Worm (Caenorhabditis elegans) whole organism, L4 larva: ENCODE measurements around the gene C08E3.15.

Source experiments
- F10B5.3 ChIP-seq: sonication (generic microtip); optimal IDR thresholded peaks from 2 replicates; lab custom pipeline; 2016; ENCODE audit warnings: mild to moderate bottlenecking, missing genetic modification characterization, missing compliant biosample characterization
- F44E2.7 ChIP-seq: fragments of 200-800 bp; sonication (Bioruptor generic); IDR thresholded peaks from 2 replicates; pipeline ENCODE4 v2.1.2; 2022; ENCODE audit warnings: missing genetic modification characterization, missing compliant biosample characterization
- T26A8.4 ChIP-seq: fragments of 200-800 bp; sonication (Bioruptor generic); IDR thresholded peaks from 2 replicates; pipeline ENCODE4 v1.3.6; 2022; ENCODE audit warnings: missing genetic modification characterization, missing compliant biosample characterization
- Y105C5A.15 ChIP-seq: fragments of 200-800 bp; sonication (Bioruptor generic); IDR thresholded peaks from 2 replicates; pipeline ENCODE4 v1.3.6; 2022; ENCODE audit warnings: missing genetic modification characterization, missing compliant biosample characterization
- Y48G9A.11 ChIP-seq: fragments of 200-800 bp; sonication (Bioruptor generic); IDR thresholded peaks from 2 replicates; pipeline ENCODE4 v1.3.6; 2022; ENCODE audit warnings: missing genetic modification reagents, missing genetic modification characterization, missing compliant biosample characterization
- aha-1 ChIP-seq: fragments of 150-350 bp; peaks from one replicate; lab custom pipeline; 2014; ENCODE audit warnings: missing biosample characterization, missing genetic modification characterization
- arid-1 ChIP-seq: fragments of 200-800 bp; sonication (Bioruptor generic); conservative IDR thresholded peaks from 2 replicates; pipeline ENCODE4 v1.3.6; 2022; ENCODE audit warnings: missing genetic modification reagents, missing genetic modification characterization, missing compliant biosample characterization
- ceh-20 ChIP-seq: fragments of 200-800 bp; sonication (Bioruptor generic); IDR thresholded peaks from 2 replicates; pipeline ENCODE4 v1.3.6; 2022; ENCODE audit warnings: missing genetic modification reagents, missing genetic modification characterization, missing compliant biosample characterization
- ceh-28 ChIP-seq: fragments of 150-350 bp; optimal IDR thresholded peaks from 2 replicates; lab custom pipeline; 2014; ENCODE audit warnings: missing biosample characterization, missing genetic modification reagents, missing genetic modification characterization
- ceh-44 ChIP-seq: fragments of 200-800 bp; sonication (Bioruptor generic); IDR thresholded peaks from 2 replicates; pipeline ENCODE4 v1.3.6; 2022; ENCODE audit warnings: missing genetic modification reagents, missing genetic modification characterization, missing compliant biosample characterization
- ceh-62 ChIP-seq: sonication (generic microtip); optimal IDR thresholded peaks from 2 replicates; lab custom pipeline; 2017; ENCODE audit warnings: missing biosample characterization, missing genetic modification characterization
- daf-16 ChIP-seq, 3 experiments: sonication (generic microtip); optimal IDR thresholded peaks; 2 replicates each; lab custom pipeline; 2016 to 2017; ENCODE audit warnings: missing genetic modification characterization in 3 of 3, missing genetic modification reagents in 3 of 3, mild to moderate bottlenecking in 2 of 3, missing compliant biosample characterization in 2 of 3, missing biosample characterization in 1 of 3, moderate library complexity in 1 of 3
- daf-19 ChIP-seq: fragments of 200-800 bp; sonication (Bioruptor generic); conservative IDR thresholded peaks from 2 replicates; pipeline ENCODE4 v1.3.6; 2022; ENCODE audit warnings: missing genetic modification characterization, missing compliant biosample characterization
- dmd-6 ChIP-seq: fragments of 200-800 bp; sonication (Bioruptor generic); IDR thresholded peaks from 2 replicates; pipeline ENCODE4 v1.3.6; 2022; ENCODE audit warnings: missing genetic modification reagents, missing genetic modification characterization, missing compliant biosample characterization
- dmd-9 ChIP-seq: fragments of 200-800 bp; sonication (Bioruptor generic); IDR thresholded peaks from 2 replicates; pipeline ENCODE4 v1.3.6; 2022; ENCODE audit warnings: missing genetic modification reagents, missing genetic modification characterization, missing compliant biosample characterization
- egl-43 ChIP-seq: fragments of 200-800 bp; sonication (Bioruptor generic); IDR thresholded peaks from 2 replicates; pipeline ENCODE4 v1.3.6; 2022; ENCODE audit warnings: missing genetic modification reagents, missing genetic modification characterization, missing compliant biosample characterization
- fos-1 ChIP-seq: fragments of 150-350 bp; optimal IDR thresholded peaks from 2 replicates; lab custom pipeline; 2014; ENCODE audit warnings: missing biosample characterization, missing genetic modification characterization
- hlh-11 ChIP-seq: fragments of 200-800 bp; sonication (Bioruptor generic); optimal IDR thresholded peaks from 2 replicates; lab custom pipeline; 2018; ENCODE audit warnings: mild to moderate bottlenecking, missing genetic modification characterization, missing compliant biosample characterization
- hlh-30 ChIP-seq: sonication (generic microtip); optimal IDR thresholded peaks from 2 replicates; lab custom pipeline; 2017; ENCODE audit warnings: antibody characterized with exemption, mild to moderate bottlenecking, missing genetic modification characterization, missing compliant biosample characterization; ENCODE audit not compliant: insufficient read depth
- lim-7 ChIP-seq: fragments of 200-800 bp; sonication (Bioruptor generic); IDR thresholded peaks from 2 replicates; pipeline ENCODE4 v1.3.6; 2022; ENCODE audit warnings: missing genetic modification characterization, missing compliant biosample characterization
- lin-29 ChIP-seq: fragments of 200-800 bp; sonication (Bioruptor generic); IDR thresholded peaks from 2 replicates; pipeline ENCODE4 v1.3.6; 2022; ENCODE audit warnings: missing genetic modification reagents, missing genetic modification characterization, missing compliant biosample characterization
- lin-38 ChIP-seq: fragments of 200-800 bp; sonication (Bioruptor generic); IDR thresholded peaks from 2 replicates; pipeline ENCODE4 v1.3.6; 2022; ENCODE audit warnings: missing genetic modification reagents, missing genetic modification characterization, missing compliant biosample characterization
- madf-5 ChIP-seq, 2 experiments: fragments of 200-800 bp; sonication (Bioruptor generic); IDR thresholded peaks; 2 replicates each; pipeline ENCODE4 v1.3.6; 2022; ENCODE audit warnings: missing compliant biosample characterization in 2 of 2, missing genetic modification characterization in 2 of 2
- madf-9 ChIP-seq: fragments of 200-800 bp; sonication (Bioruptor generic); conservative IDR thresholded peaks from 2 replicates; pipeline ENCODE4 v1.3.6; 2022; ENCODE audit warnings: missing genetic modification reagents, missing genetic modification characterization, missing compliant biosample characterization
- mdt-29 ChIP-seq: fragments of 200-800 bp; sonication (Bioruptor generic); IDR thresholded peaks from 2 replicates; pipeline ENCODE4 v1.3.6; 2022; ENCODE audit warnings: missing genetic modification reagents, missing genetic modification characterization, missing compliant biosample characterization
- mxl-2 ChIP-seq: fragments of 200-800 bp; sonication (Bioruptor generic); conservative IDR thresholded peaks from 2 replicates; pipeline ENCODE4 v1.3.6; 2022; ENCODE audit warnings: missing genetic modification reagents, missing genetic modification characterization, missing compliant biosample characterization
- nhr-25 ChIP-seq: sonication (generic microtip); optimal IDR thresholded peaks from 2 replicates; lab custom pipeline; 2017; ENCODE audit warnings: missing genetic modification characterization, mild to moderate bottlenecking, missing compliant biosample characterization, antibody characterized with exemption, moderate library complexity, borderline replicate concordance; ENCODE audit not compliant: insufficient read depth
- nhr-28 ChIP-seq: fragments of 150-350 bp; optimal IDR thresholded peaks from 2 replicates; lab custom pipeline; 2014; ENCODE audit warnings: missing biosample characterization, missing genetic modification characterization
- nhr-41 ChIP-seq: fragments of 200-800 bp; sonication (Bioruptor generic); IDR thresholded peaks from 2 replicates; pipeline ENCODE4 v1.3.6; 2022; ENCODE audit warnings: missing genetic modification reagents, missing genetic modification characterization, missing compliant biosample characterization
- nhr-77 ChIP-seq: fragments of 150-350 bp; optimal IDR thresholded peaks from 2 replicates; lab custom pipeline; 2014; ENCODE audit warnings: missing biosample characterization, missing genetic modification characterization
- php-3 ChIP-seq: fragments of 200-800 bp; sonication (Bioruptor generic); IDR thresholded peaks from 2 replicates; pipeline ENCODE4 v1.3.6; 2022; ENCODE audit warnings: missing genetic modification reagents, missing genetic modification characterization, missing compliant biosample characterization
- pqm-1 ChIP-seq: sonication (generic microtip); optimal IDR thresholded peaks from 2 replicates; lab custom pipeline; 2017; ENCODE audit warnings: missing biosample characterization, missing genetic modification characterization
- snpc-4 ChIP-seq: fragments of 150-350 bp; optimal IDR thresholded peaks from 2 replicates; lab custom pipeline; 2014; ENCODE audit warnings: missing biosample characterization, missing genetic modification characterization
- tra-1 ChIP-seq: fragments of 200-800 bp; sonication (Bioruptor generic); IDR thresholded peaks from 2 replicates; pipeline ENCODE4 v1.3.6; 2022; ENCODE audit warnings: missing genetic modification reagents, missing genetic modification characterization, missing compliant biosample characterization
- vab-7 ChIP-seq: fragments of 200-800 bp; sonication (Bioruptor generic); IDR thresholded peaks from 2 replicates; pipeline ENCODE4 v1.3.6; 2022; ENCODE audit warnings: missing genetic modification reagents, missing genetic modification characterization, missing compliant biosample characterization
- zfp-3 ChIP-seq: fragments of 200-800 bp; sonication (Bioruptor generic); conservative IDR thresholded peaks from 2 replicates; pipeline ENCODE4 v1.3.6; 2022; ENCODE audit warnings: missing genetic modification reagents, missing genetic modification characterization, missing compliant biosample characterization
- zip-11 ChIP-seq: fragments of 200-800 bp; sonication (Bioruptor generic); IDR thresholded peaks from 2 replicates; pipeline ENCODE4 v1.3.6; 2022; ENCODE audit warnings: missing genetic modification characterization, missing compliant biosample characterization
- zip-2 ChIP-seq: fragments of 150-350 bp; optimal IDR thresholded peaks from 2 replicates; lab custom pipeline; 2014; ENCODE audit warnings: missing biosample characterization, missing genetic modification characterization
- ztf-7 ChIP-seq: fragments of 150-350 bp; optimal IDR thresholded peaks from 2 replicates; lab custom pipeline; 2014; ENCODE audit warnings: missing biosample characterization, missing genetic modification characterization

Gene C08E3.15

ce11 chrII:1597101-1598088 lies 30.3 kb downstream of the C08E3.15 start, which contains the start of gene bath-46:
Gene bath-46, plus strand, starts transcription at chrII:1597906.
- no peak for TF ChIP-seq lin-38
- peak; percentile 56; the same call in 1 of the 2 replicates for TF ChIP-seq egl-43 (GFP tag; lab: Robert Waterston, UW)
- peak; percentile 34; the same call in 1 of the 2 replicates for TF ChIP-seq dmd-6 (GFP tag; lab: Robert Waterston, UW)
- peak; percentile 48 for TF ChIP-seq hlh-11 (tag; lab: Kevin White, UChicago)
- peak; percentile 48; the same call in 1 of the 2 replicates for TF ChIP-seq vab-7 (GFP tag; lab: Robert Waterston, UW)
- peak; percentile 90 for TF ChIP-seq pqm-1 (tag; lab: Kevin White, UChicago)
- TF ChIP-seq Y105C5A.15: 0 out of 2 replicates have a peak, but pooled peaks have one; percentile 35
- no peak for TF ChIP-seq madf-5 (GFP tag; IDR thresholded peaks at IDR 0.05; lab: Robert Waterston, UW)
- TF ChIP-seq madf-9 (GFP tag; lab: Robert Waterston, UW): 0 out of 2 replicates have a peak, but pooled peaks have one; percentile 13
- no peak for TF ChIP-seq ztf-7
- 0 out of 2 replicates have a peak, but pooled peaks have one; percentile 8 for TF ChIP-seq arid-1 (GFP tag; lab: Robert Waterston, UW)
- TF ChIP-seq Y48G9A.11 (GFP tag; lab: Robert Waterston, UW): no peak
- no peak for TF ChIP-seq daf-16 (GFP tag; optimal IDR thresholded peaks at IDR 0.05; lab: Kevin White, UChicago)
- peak; percentile 68 for TF ChIP-seq daf-16 (tag; optimal IDR thresholded peaks at IDR 0.05; lab: Kevin White, UChicago)
- peak; percentile 57 for TF ChIP-seq nhr-28 (tag; lab: Kevin White, UChicago)
- TF ChIP-seq T26A8.4 (GFP tag; lab: Robert Waterston, UW): no peak
- peak; percentile 75 for TF ChIP-seq lim-7 (GFP tag; lab: Robert Waterston, UW)
- TF ChIP-seq, all 104 proteins: peak for 11

DNA sequence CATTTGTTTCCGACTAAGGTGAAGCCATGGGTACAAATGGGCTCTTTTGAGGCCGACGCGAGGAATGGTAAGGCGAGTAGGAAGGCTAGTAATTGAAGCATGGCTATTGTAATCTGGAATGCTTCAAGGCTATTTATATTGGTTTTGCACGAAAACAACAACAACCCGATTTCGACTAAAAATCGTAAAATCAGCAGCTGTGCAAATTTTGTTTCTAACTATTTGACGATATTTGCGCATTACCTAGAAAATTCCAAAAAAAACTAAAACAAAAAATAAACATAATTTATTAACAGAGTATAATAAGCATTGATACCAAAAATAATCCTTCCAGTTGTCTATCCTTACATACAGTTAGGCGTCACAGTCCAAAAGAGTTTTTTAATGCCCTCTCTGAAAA lies 32.5 kb downstream of the C08E3.15 start, which contains the start of gene clec-20:
Gene clec-20, minus strand, starts transcription at position 101 of the 400 bp plus-strand sequence.
- no peak for TF ChIP-seq lim-7 (GFP tag; lab: Robert Waterston, UW)
- TF ChIP-seq nhr-25: no peak
- no peak for TF ChIP-seq dmd-6 (GFP tag; lab: Robert Waterston, UW)
- no peak for TF ChIP-seq F10B5.3 (tag; lab: Kevin White, UChicago)
- TF ChIP-seq ztf-7: no peak
- TF ChIP-seq ceh-44 (GFP tag; lab: Robert Waterston, UW): no peak
- no peak for TF ChIP-seq tra-1 (GFP tag; lab: Robert Waterston, UW)
- no peak for TF ChIP-seq madf-5 (GFP tag; IDR thresholded peaks at IDR 0.05; lab: Robert Waterston, UW)
- TF ChIP-seq lin-29 (GFP tag; lab: Robert Waterston, UW): no peak
- TF ChIP-seq php-3: no peak
- TF ChIP-seq, all 104 proteins: peak for 0

- TF ChIP-seq ceh-20 (GFP tag; lab: Robert Waterston, UW): no peak
Measured at ce11 chrII:1589845-1590244, 37.8 kb downstream of the C08E3.15 start, which contains the start of gene T07H3.7. Gene T07H3.7, minus strand, starts transcription at chrII:1589945.

ce11 chrII:1586305-1586704 lies 41.4 kb downstream of the C08E3.15 start, which contains the start of gene T07H3.8:
Gene T07H3.8, plus strand, starts transcription at chrII:1586605.
- TF ChIP-seq daf-19 (GFP tag; lab: Robert Waterston, UW) (no peak), F44E2.7 (no peak), Y105C5A.15 (no peak), ceh-62 (tag; lab: Kevin White, UChicago) (no peak), mxl-2 (no peak), fos-1 (tag; lab: Kevin White, UChicago) (no peak), dmd-9 (GFP tag; lab: Robert Waterston, UW) (no peak), zip-2 (tag; lab: Kevin White, UChicago) (no peak), nhr-41 (GFP tag; lab: Robert Waterston, UW) (no peak), aha-1 (tag; lab: Kevin White, UChicago) (no peak), zip-11 (GFP tag; lab: Robert Waterston, UW) (no peak), ceh-28 (tag; lab: Kevin White, UChicago) (no peak), nhr-77 (no peak), arid-1 (GFP tag; lab: Robert Waterston, UW) (no peak), mdt-29 (GFP tag; lab: Robert Waterston, UW) (no peak), zfp-3 (GFP tag; lab: Robert Waterston, UW) (no peak), hlh-30 (tag; lab: Kevin White, UChicago) (no peak), snpc-4 (tag; lab: Kevin White, UChicago) (no peak)
